Worm (Caenorhabditis elegans): ENCODE measurements around the gene nspg-13.
A peak's percentile ranks its signal among the peaks of the same experiment; 100 is the strongest.

The nspg-13 gene

DNA sequence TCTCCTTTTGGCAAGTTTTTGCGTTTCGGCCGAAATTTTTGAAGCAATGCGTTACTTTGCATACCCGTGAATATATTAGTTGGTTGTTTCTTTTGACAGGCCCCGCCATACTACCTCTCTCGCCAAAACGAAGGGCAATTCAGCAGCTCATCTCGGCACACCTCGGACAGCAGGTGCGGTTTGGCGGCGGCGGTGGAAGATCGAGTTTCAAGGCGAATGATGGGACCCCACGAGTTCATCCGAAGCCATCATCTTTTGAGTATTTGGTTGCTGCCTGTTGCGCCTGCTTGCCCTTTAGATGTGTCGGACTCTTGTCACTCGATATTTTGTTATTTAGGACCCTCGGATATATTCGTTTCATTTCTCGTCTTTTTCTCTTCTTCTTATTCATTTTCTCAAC is 46.7 kb upstream of the nspg-13 start:
- TF ChIP-seq nhr-28 (tag; optimal IDR thresholded peaks at IDR 0.05) (no peak), pag-3 (tag; optimal IDR thresholded peaks at IDR 0.05; ENCODE audit: borderline replicate concordance, insufficient read depth) (peak; percentile 51), irx-1 (tag; optimal IDR thresholded peaks at IDR 0.05) (no peak), mab-9 (GFP tag; IDR thresholded peaks at IDR 0.05) (no peak), unc-130 (tag; optimal IDR thresholded peaks at IDR 0.05) (no peak), nhr-71 (tag; optimal IDR thresholded peaks at IDR 0.05) (peak; percentile 31), aha-1 (tag; optimal IDR thresholded peaks at IDR 0.05) (no peak), rnt-1 (tag; optimal IDR thresholded peaks at IDR 0.05) (peak; percentile 25), C34B4.2 (tag; optimal IDR thresholded peaks at IDR 0.05) (no peak), ceh-8 (GFP tag; optimal IDR thresholded peaks at IDR 0.05) (no peak), nhr-47 (tag; optimal IDR thresholded peaks at IDR 0.05) (no peak), ceh-63 (GFP tag; optimal IDR thresholded peaks at IDR 0.05) (no peak), grh-1 (GFP tag; IDR thresholded peaks at IDR 0.05) (no peak)

- TF ChIP-seq nhr-11 (tag; optimal IDR thresholded peaks at IDR 0.05), result no peak
- no peak for TF ChIP-seq unc-98 (GFP tag; IDR thresholded peaks at IDR 0.05)
- TF ChIP-seq nhr-85 (tag), result peak; percentile 73
- TF ChIP-seq nhr-47 (tag; optimal IDR thresholded peaks at IDR 0.05), result no peak
- no peak for TF ChIP-seq ces-1 (GFP tag; optimal IDR thresholded peaks at IDR 0.05)
- no peak for TF ChIP-seq sup-37 (GFP tag; optimal IDR thresholded peaks at IDR 0.05)
- no peak for TF ChIP-seq efl-1 (optimal IDR thresholded peaks at IDR 0.05)
- peak in 1 of 2 experiments; percentile 74 for TF ChIP-seq efl-1 (GFP tag; optimal IDR thresholded peaks at IDR 0.05 in 1 of 2)
- no peak for TF ChIP-seq unc-62 (GFP tag; optimal IDR thresholded peaks at IDR 0.05)
- TF ChIP-seq ztf-11 (tag; optimal IDR thresholded peaks at IDR 0.05), result no peak
- no peak for TF ChIP-seq ama-1 (optimal IDR thresholded peaks at IDR 0.05)
- peak; percentile 28 for TF ChIP-seq nhr-20 (tag; optimal IDR thresholded peaks at IDR 0.05)
- TF ChIP-seq sox-4 (tag; optimal IDR thresholded peaks at IDR 0.05), result no peak
- TF ChIP-seq elt-3 (tag; optimal IDR thresholded peaks at IDR 0.05), result peak in 2 of 6 experiments; percentile 50 to 63
- no peak for TF ChIP-seq F16B12.6 (tag; optimal IDR thresholded peaks at IDR 0.05)
- no peak for TF ChIP-seq pag-3 (tag; optimal IDR thresholded peaks at IDR 0.05; ENCODE audit: borderline replicate concordance, insufficient read depth)
- peak; percentile 73 for TF ChIP-seq blmp-1 (tag; optimal IDR thresholded peaks at IDR 0.05)
- no peak for TF ChIP-seq dpl-1 (GFP tag; optimal IDR thresholded peaks at IDR 0.05)
- TF ChIP-seq hlh-4 (tag; optimal IDR thresholded peaks at IDR 0.05), result no peak
- TF ChIP-seq dsc-1 (tag; optimal IDR thresholded peaks at IDR 0.05), result no peak
- TF ChIP-seq lin-14 (GFP tag; optimal IDR thresholded peaks at IDR 0.05), result peak; percentile 4
Measured at ce11 chrX:5208831-5209230, 46.2 kb upstream of the nspg-13 start.

ce11 chrX:5209429-5209828 is 45.6 kb upstream of the nspg-13 start:
- TF ChIP-seq nhr-47 (tag; optimal IDR thresholded peaks at IDR 0.05) (peak; percentile 4), jun-1 (tag; optimal IDR thresholded peaks at IDR 0.05) (no peak), ces-1 (GFP tag; optimal IDR thresholded peaks at IDR 0.05) (no peak), fkh-10 (GFP tag; optimal IDR thresholded peaks at IDR 0.05) (no peak), elt-2 (tag; optimal IDR thresholded peaks at IDR 0.05) (no peak), F16B12.6 (tag; optimal IDR thresholded peaks at IDR 0.05) (no peak), pax-3 (tag; optimal IDR thresholded peaks at IDR 0.05) (no peak), unc-62 (GFP tag; optimal IDR thresholded peaks at IDR 0.05) (no peak), zag-1 (tag; optimal IDR thresholded peaks at IDR 0.05) (no peak), fkh-8 (tag; optimal IDR thresholded peaks at IDR 0.05) (no peak), aha-1 (tag; optimal IDR thresholded peaks at IDR 0.05) (peak; percentile 84), nhr-20 (tag; optimal IDR thresholded peaks at IDR 0.05) (peak; percentile 18), nhr-77 (tag; optimal IDR thresholded peaks at IDR 0.05) (no peak), nhr-85 (tag) (peak; percentile 44), Y116A8C.19 (tag; optimal IDR thresholded peaks at IDR 0.05; ENCODE audit: borderline replicate concordance) (no peak), zip-4 (GFP tag; optimal IDR thresholded peaks at IDR 0.05) (no peak), fos-1 (tag; optimal IDR thresholded peaks at IDR 0.05) (no peak), nhr-71 (tag; optimal IDR thresholded peaks at IDR 0.05) (peak; percentile 76), C04F5.9 (tag; optimal IDR thresholded peaks at IDR 0.05) (no peak), nhr-28 (tag; optimal IDR thresholded peaks at IDR 0.05) (no peak), lir-3 (tag; optimal IDR thresholded peaks at IDR 0.05; ENCODE audit: poor library complexity) (peak; percentile 27), ceh-8 (GFP tag; optimal IDR thresholded peaks at IDR 0.05) (no peak), ztf-4 (tag; optimal IDR thresholded peaks at IDR 0.05) (no peak), C16A3.4 (tag; optimal IDR thresholded peaks at IDR 0.05) (no peak), lsy-2 (tag; optimal IDR thresholded peaks at IDR 0.05) (no peak), nhr-19 (GFP tag; conservative IDR thresholded peaks at IDR 0.05) (peak; percentile 59; the same call in 1 of the 2 replicates), ztf-11 (tag; optimal IDR thresholded peaks at IDR 0.05) (no peak), lin-39 (tag; optimal IDR thresholded peaks at IDR 0.05) (peak; percentile 19), mep-1 (tag; optimal IDR thresholded peaks at IDR 0.05) (no peak)

All from whole organism, L1 larva.